Fruit fly (Drosophila melanogaster) whole organism, embryonic: ENCODE results near the gene CG5080.

Source experiments
- Adf1 ChIP-seq: fragments of 200-800 bp; sonication (Bioruptor generic); IDR thresholded peaks from 2 replicates; pipeline ENCODE4 v1.3.6; 2022; ENCODE audit warnings: missing biosample characterization, missing genetic modification characterization
- Awh ChIP-seq: fragments of 200-800 bp; sonication (Bioruptor generic); IDR thresholded peaks from 2 replicates; pipeline ENCODE4, ENCODE4 v1.3.6; 2022; ENCODE audit warnings: missing biosample characterization, missing genetic modification characterization
- CG11456 ChIP-seq: fragments of 200-800 bp; sonication (Bioruptor generic); IDR thresholded peaks from 3 replicates; pipeline ENCODE4 v1.3.6; 2022; ENCODE audit warnings: missing biosample characterization, missing genetic modification characterization
- CG11560 ChIP-seq: fragments of 200-800 bp; sonication (Bioruptor generic); IDR thresholded peaks from 3 replicates; pipeline ENCODE4 v1.3.6; 2022; ENCODE audit warnings: missing biosample characterization, missing genetic modification characterization
- CG12299 ChIP-seq: fragments of 200-800 bp; sonication (Bioruptor generic); optimal IDR thresholded peaks from 2 replicates; lab custom pipeline; 2018; ENCODE audit warnings: missing biosample characterization, mild to moderate bottlenecking, missing genetic modification characterization
- CG1647 ChIP-seq: fragments of 200-800 bp; sonication (Bioruptor generic); optimal IDR thresholded peaks from 3 replicates; lab custom pipeline; 2016; ENCODE audit warnings: missing biosample characterization, missing genetic modification characterization
- CG17385 ChIP-seq: fragments of 200-800 bp; sonication (Bioruptor generic); optimal IDR thresholded peaks from 3 replicates; lab custom pipeline; 2018; ENCODE audit warnings: missing biosample characterization, mild to moderate bottlenecking, missing genetic modification characterization
- CG17829 ChIP-seq: fragments of 200-800 bp; optimal IDR thresholded peaks from 2 replicates; lab custom pipeline; 2019; ENCODE audit warnings: missing biosample characterization, mild to moderate bottlenecking, missing genetic modification characterization, moderate library complexity
- CG17912 ChIP-seq: fragments of 200-800 bp; sonication (Bioruptor generic); optimal IDR thresholded peaks from 2 replicates; lab custom pipeline; 2018; ENCODE audit warnings: missing biosample characterization, mild to moderate bottlenecking, missing genetic modification characterization
- CG2116 ChIP-seq: fragments of 200-800 bp; sonication (Bioruptor generic); optimal IDR thresholded peaks from 3 replicates; lab custom pipeline; 2018; ENCODE audit warnings: missing biosample characterization, mild to moderate bottlenecking, missing genetic modification characterization
- CG3407 ChIP-seq: fragments of 200-800 bp; sonication (Bioruptor generic); optimal IDR thresholded peaks from 2 replicates; lab custom pipeline; 2018; ENCODE audit warnings: missing biosample characterization, mild to moderate bottlenecking, missing genetic modification characterization
- CG4820 ChIP-seq: fragments of 200-800 bp; sonication (Bioruptor generic); optimal IDR thresholded peaks from 3 replicates; lab custom pipeline; 2016; ENCODE audit warnings: missing biosample characterization, missing genetic modification characterization
- CG7786 ChIP-seq: fragments of 200-800 bp; sonication (Bioruptor generic); optimal IDR thresholded peaks from 2 replicates; lab custom pipeline; 2016; ENCODE audit warnings: missing biosample characterization, missing genetic modification characterization
- CG9817 ChIP-seq: fragments of 200-800 bp; sonication (Bioruptor generic); optimal IDR thresholded peaks from 2 replicates; lab custom pipeline; 2018; ENCODE audit warnings: missing biosample characterization, mild to moderate bottlenecking, missing genetic modification characterization, moderate library complexity
- Chrac-16 ChIP-seq: fragments of 200-800 bp; sonication (Bioruptor generic); optimal IDR thresholded peaks from 3 replicates; lab custom pipeline; 2016; ENCODE audit warnings: missing biosample characterization, missing genetic modification characterization
- D19B ChIP-seq: fragments of 200-800 bp; sonication (Bioruptor generic); optimal IDR thresholded peaks from 2 replicates; lab custom pipeline; 2017; ENCODE audit warnings: missing biosample characterization, mild to moderate bottlenecking, missing genetic modification characterization
- Hey ChIP-seq: fragments of 200-800 bp; sonication (Bioruptor generic); optimal IDR thresholded peaks from 3 replicates; lab custom pipeline; 2018; ENCODE audit warnings: missing biosample characterization, mild to moderate bottlenecking, missing genetic modification characterization
- Med ChIP-seq: fragments of 200-800 bp; sonication (Bioruptor generic); peaks from one replicate; lab custom pipeline; 2016; ENCODE audit warnings: missing biosample characterization, missing genetic modification characterization, mild to moderate bottlenecking, inconsistent platforms, moderate library complexity
- NK7.1 ChIP-seq: fragments of 200-800 bp; sonication (Bioruptor generic); optimal IDR thresholded peaks from 3 replicates; lab custom pipeline; 2016; ENCODE audit warnings: missing biosample characterization, missing genetic modification characterization
- Poxn ChIP-seq: fragments of 200-800 bp; sonication (Bioruptor generic); IDR thresholded peaks from 2 replicates; pipeline ENCODE4 v1.3.6; 2022; ENCODE audit warnings: missing biosample characterization, missing genetic modification characterization
- Sry-δ ChIP-seq: fragments of 200-800 bp; sonication (Bioruptor generic); optimal IDR thresholded peaks from 2 replicates; lab custom pipeline; 2016; ENCODE audit warnings: missing biosample characterization, missing genetic modification characterization
- Taf1 ChIP-seq: fragments of 200-800 bp; sonication (Bioruptor generic); IDR thresholded peaks from 2 replicates; pipeline ENCODE4 v1.3.6; 2022; ENCODE audit warnings: missing biosample characterization, missing genetic modification characterization
- Trl ChIP-seq, 3 experiments: fragments of >200 bp in 2 of 3; fragments of 200-800 bp in 1 of 3; sonication (Bioruptor generic) in 1 of 3; optimal IDR thresholded peaks; 2 replicates in 1 of 3; 3 replicates in 2 of 3; lab custom pipeline; 2016 to 2017; ENCODE audit warnings: missing biosample characterization in 1 of 3, missing genetic modification characterization in 1 of 3
- Vsx1 ChIP-seq: fragments of 200-800 bp; sonication (Bioruptor generic); optimal IDR thresholded peaks from 2 replicates; lab custom pipeline; 2017; ENCODE audit warnings: missing biosample characterization, mild to moderate bottlenecking, missing genetic modification characterization, missing genetic modification reagents
- abd-A ChIP-seq: fragments of 200-800 bp; sonication (Bioruptor generic); optimal IDR thresholded peaks from 3 replicates; lab custom pipeline; 2019; ENCODE audit warnings: missing biosample characterization, mild to moderate bottlenecking, missing genetic modification characterization, moderate library complexity
- ap ChIP-seq: fragments of 200-800 bp; sonication (Bioruptor generic); IDR thresholded peaks from 2 replicates; pipeline ENCODE4 v1.3.6; 2022; ENCODE audit warnings: missing biosample characterization, missing genetic modification characterization
- ase ChIP-seq: fragments of 200-800 bp; sonication (Bioruptor generic); IDR thresholded peaks from 3 replicates; pipeline ENCODE4 v1.3.6; 2022; ENCODE audit warnings: missing biosample characterization, missing genetic modification characterization
- bigmax ChIP-seq: fragments of 200-800 bp; sonication (Bioruptor generic); optimal IDR thresholded peaks from 2 replicates; lab custom pipeline; 2018; ENCODE audit warnings: missing biosample characterization, mild to moderate bottlenecking, missing genetic modification characterization
- bsh ChIP-seq, 2 experiments: fragments of 200-800 bp; sonication (Bioruptor generic); optimal IDR thresholded peaks; 2 replicates each; lab custom pipeline; 2017 to 2018; ENCODE audit warnings: mild to moderate bottlenecking in 2 of 2, missing biosample characterization in 2 of 2, missing genetic modification characterization in 2 of 2, moderate library complexity in 1 of 2
- cato ChIP-seq: fragments of 200-800 bp; sonication (Bioruptor generic); optimal IDR thresholded peaks from 2 replicates; lab custom pipeline; 2016; ENCODE audit warnings: missing biosample characterization, missing genetic modification characterization, borderline replicate concordance
- ci ChIP-seq: fragments of 200-800 bp; sonication (Bioruptor generic); IDR thresholded peaks from 3 replicates; pipeline ENCODE4 v1.3.6; 2022; ENCODE audit warnings: missing biosample characterization, missing genetic modification characterization
- crc ChIP-seq: fragments of 200-800 bp; sonication (Bioruptor generic); optimal IDR thresholded peaks from 2 replicates; lab custom pipeline; 2016; ENCODE audit warnings: missing biosample characterization, missing genetic modification characterization
- dmrt11E ChIP-seq: fragments of 200-800 bp; sonication (Bioruptor generic); optimal IDR thresholded peaks from 3 replicates; lab custom pipeline; 2018; ENCODE audit warnings: missing biosample characterization, mild to moderate bottlenecking, missing genetic modification characterization, moderate library complexity
- exex ChIP-seq: fragments of 200-800 bp; sonication (Bioruptor generic); optimal IDR thresholded peaks from 4 replicates; lab custom pipeline; 2018; ENCODE audit warnings: missing biosample characterization, mild to moderate bottlenecking, missing genetic modification characterization, moderate library complexity
- eyg ChIP-seq: fragments of 200-800 bp; sonication (Bioruptor generic); optimal IDR thresholded peaks from 3 replicates; lab custom pipeline; 2016; ENCODE audit warnings: missing biosample characterization, missing genetic modification characterization
- fd3F ChIP-seq: fragments of 200-800 bp; sonication (Bioruptor generic); optimal IDR thresholded peaks from 2 replicates; lab custom pipeline; 2018; ENCODE audit warnings: missing biosample characterization, mild to moderate bottlenecking, missing genetic modification characterization, moderate library complexity
- gem ChIP-seq: fragments of 200-800 bp; sonication (Bioruptor generic); optimal IDR thresholded peaks from 2 replicates; lab custom pipeline; 2019; ENCODE audit warnings: missing biosample characterization, mild to moderate bottlenecking, missing genetic modification characterization, moderate library complexity
- gsb-n ChIP-seq: fragments of 200-800 bp; sonication (Bioruptor generic); optimal IDR thresholded peaks from 3 replicates; lab custom pipeline; 2018; ENCODE audit warnings: missing biosample characterization, mild to moderate bottlenecking, missing genetic modification characterization
- ham ChIP-seq: fragments of 200-800 bp; sonication (Bioruptor generic); IDR thresholded peaks from 2 replicates; pipeline ENCODE4 v1.3.6; 2022; ENCODE audit warnings: missing biosample characterization, missing genetic modification characterization
- ken ChIP-seq: fragments of 200-800 bp; sonication (Bioruptor generic); IDR thresholded peaks from 3 replicates; pipeline ENCODE4 v1.3.6; 2022; ENCODE audit warnings: missing biosample characterization, missing genetic modification characterization
- lilli ChIP-seq: fragments of 200-800 bp; sonication (Bioruptor generic); optimal IDR thresholded peaks from 3 replicates; lab custom pipeline; 2016; ENCODE audit warnings: missing biosample characterization, missing genetic modification characterization
- mirr ChIP-seq: fragments of 200-800 bp; sonication (Bioruptor generic); optimal IDR thresholded peaks from 3 replicates; lab custom pipeline; 2018; ENCODE audit warnings: missing biosample characterization, mild to moderate bottlenecking, missing genetic modification characterization
- pita ChIP-seq: fragments of 200-800 bp; sonication (Bioruptor generic); optimal IDR thresholded peaks from 2 replicates; lab custom pipeline; 2017; ENCODE audit warnings: missing biosample characterization, mild to moderate bottlenecking, missing genetic modification characterization
- ranshi ChIP-seq: fragments of 200-800 bp; sonication (Bioruptor generic); IDR thresholded peaks from 2 replicates; pipeline ENCODE4 v1.3.6; 2022; ENCODE audit warnings: missing biosample characterization, missing genetic modification characterization
- repo ChIP-seq: fragments of 200-800 bp; sonication (Bioruptor generic); optimal IDR thresholded peaks from 2 replicates; lab custom pipeline; 2016; ENCODE audit warnings: missing biosample characterization, missing genetic modification characterization
- salm ChIP-seq: fragments of 200-800 bp; sonication (Bioruptor generic); optimal IDR thresholded peaks from 2 replicates; lab custom pipeline; 2018; ENCODE audit warnings: missing biosample characterization, mild to moderate bottlenecking, missing genetic modification characterization
- slou ChIP-seq: fragments of 200-800 bp; sonication (Bioruptor generic); optimal IDR thresholded peaks from 3 replicates; lab custom pipeline; 2016; ENCODE audit warnings: missing biosample characterization, missing genetic modification characterization
- slp2 ChIP-seq: fragments of 200-800 bp; sonication (Bioruptor generic); optimal IDR thresholded peaks from 2 replicates; lab custom pipeline; 2016; ENCODE audit warnings: missing biosample characterization, missing genetic modification characterization
- so ChIP-seq: fragments of 200-800 bp; sonication (Bioruptor generic); IDR thresholded peaks from 3 replicates; pipeline ENCODE4 v1.3.6; 2022; ENCODE audit warnings: missing biosample characterization, missing genetic modification characterization
- sqz ChIP-seq: fragments of 200-800 bp; sonication (Bioruptor generic); optimal IDR thresholded peaks from 3 replicates; lab custom pipeline; 2018; ENCODE audit warnings: missing biosample characterization, mild to moderate bottlenecking, missing genetic modification characterization
- stc ChIP-seq: fragments of 200-800 bp; sonication (Bioruptor generic); IDR thresholded peaks from 2 replicates; pipeline ENCODE4 v1.3.6; 2022; ENCODE audit warnings: missing biosample characterization, missing genetic modification characterization

Gene CG5080

dm6 chr2L:1142730-1143281 is 20.9 kb downstream of the CG5080 start, which contains the start of gene MFS3 (continued):
- TF ChIP-seq CG11560 (no peak), Med (GFP tag; lab: Kevin White, UChicago) (peak; percentile 65), exex (tag; lab: Kevin White, UChicago) (no peak), ap (no peak), slp2 (GFP tag; lab: Kevin White, UChicago) (no peak), dmrt11E (no peak), Sry-δ (GFP tag; lab: Kevin White, UChicago) (no peak), CG1647 (GFP tag; lab: Kevin White, UChicago) (no peak), fd3F (GFP tag; lab: Kevin White, UChicago) (no peak), stc (no peak), CG17829 (tag; lab: Kevin White, UChicago) (no peak), Trl (optimal IDR thresholded peaks at IDR 0.05; lab: Kevin White, UChicago) (peak in 1 of 2 experiments; percentile 3), Trl (GFP tag; optimal IDR thresholded peaks at IDR 0.05; lab: Kevin White, UChicago) (no peak), pita (peak; percentile 66), Adf1 (GFP tag; lab: Robert Waterston, UW) (no peak; the same call in 1 of the 2 replicates), CG11456 (GFP tag; lab: Robert Waterston, UW) (no peak), bsh (GFP tag; optimal IDR thresholded peaks at IDR 0.05; lab: Kevin White, UChicago) (no peak), crc (GFP tag; lab: Kevin White, UChicago) (no peak), gsb-n (tag; lab: Kevin White, UChicago) (no peak), lilli (no peak), Vsx1 (GFP tag; lab: Kevin White, UChicago) (peak; percentile 8), repo (GFP tag; lab: Kevin White, UChicago) (no peak), ci (GFP tag; lab: Robert Waterston, UW) (peak; percentile 54; the same call in 2 of the 3 replicates), ham (GFP tag; lab: Robert Waterston, UW) (no peak), gem (no peak), salm (no peak), CG9817 (tag; lab: Kevin White, UChicago) (no peak), NK7.1 (no peak), ranshi (GFP tag; lab: Robert Waterston, UW) (no peak), ken (GFP tag; lab: Robert Waterston, UW) (no peak), bigmax (no peak), D19B (GFP tag; lab: Kevin White, UChicago) (no peak), eyg (GFP tag; lab: Kevin White, UChicago) (no peak), CG17912 (no peak), CG3407 (GFP tag; lab: Kevin White, UChicago) (no peak), CG12299 (tag; lab: Kevin White, UChicago) (no peak), mirr (GFP tag; lab: Kevin White, UChicago) (peak; percentile 11), cato (no peak), Chrac-16 (GFP tag; lab: Kevin White, UChicago) (no peak), CG17385 (GFP tag; lab: Kevin White, UChicago) (peak; percentile 40), CG2116 (GFP tag; lab: Kevin White, UChicago) (peak; percentile 33), Awh (GFP tag; lab: Robert Waterston, UW) (no peak), ase (GFP tag; lab: Robert Waterston, UW) (0 out of 3 replicates have a peak, but pooled peaks have one; percentile 12), CG7786 (GFP tag; lab: Kevin White, UChicago) (no peak), abd-A (tag; lab: Kevin White, UChicago) (peak; percentile 96), slou (no peak), Poxn (GFP tag; lab: Robert Waterston, UW) (no peak), CG4820 (GFP tag; lab: Kevin White, UChicago) (no peak), so (peak; percentile 71; the same call in 2 of the 3 replicates), sqz (GFP tag; lab: Kevin White, UChicago) (peak; percentile 96), Hey (tag; lab: Kevin White, UChicago) (peak; percentile 13), Taf1 (GFP tag; lab: Robert Waterston, UW) (no peak)
